Fruit fly (Drosophila melanogaster): ENCODE results near the gene Nufip.
A peak's percentile ranks its signal among the peaks of the same experiment; 100 is the strongest.

Gene Nufip

DNA sequence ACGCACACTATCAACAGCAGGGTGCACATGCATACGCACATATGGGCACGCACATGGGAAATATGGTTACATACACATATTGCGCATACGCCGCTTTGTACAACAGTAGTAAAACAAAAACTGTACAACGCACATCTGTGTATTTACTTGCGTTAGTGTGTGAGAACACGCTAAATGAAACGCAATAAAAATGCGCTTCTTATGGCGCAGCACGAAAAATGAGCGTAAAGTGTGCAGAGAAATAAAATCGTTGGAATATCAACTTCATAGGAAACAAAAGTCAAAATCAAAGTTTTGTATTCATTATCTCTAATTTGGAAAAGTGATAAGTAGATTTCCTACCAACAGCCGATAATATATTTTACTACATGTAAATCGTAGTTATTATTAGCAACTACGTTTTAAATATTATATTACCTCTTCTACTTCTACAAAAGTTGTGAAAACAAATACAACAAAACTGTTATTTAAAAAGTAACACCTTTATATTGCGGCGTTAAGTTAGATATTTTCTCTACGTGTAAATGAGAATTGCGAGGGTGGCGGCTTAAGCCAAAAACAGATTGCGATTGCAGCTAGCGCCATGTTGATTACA is 8.2 kb upstream of the Nufip start (continued):
- TF ChIP-seq toy (GFP tag; IDR thresholded peaks at IDR 0.05) (no peak), nom (GFP tag; optimal IDR thresholded peaks at IDR 0.05) (no peak), Nf-YC (tag; optimal IDR thresholded peaks at IDR 0.05) (peak; percentile 42), danr (GFP tag; IDR thresholded peaks at IDR 0.05) (no peak), CG7271 (tag; optimal IDR thresholded peaks at IDR 0.05) (no peak), Rx (GFP tag; IDR thresholded peaks at IDR 0.05) (no peak), croc (GFP tag; conservative IDR thresholded peaks at IDR 0.05) (no peak), Ravus (GFP tag; IDR thresholded peaks at IDR 0.05) (no peak; the same call in 1 of the 2 replicates), C15 (GFP tag; IDR thresholded peaks at IDR 0.05) (no peak), CG8281 (tag; optimal IDR thresholded peaks at IDR 0.05) (no peak), Awh (GFP tag; IDR thresholded peaks at IDR 0.05) (peak; percentile 55; the same call in 1 of the 2 replicates), inv (GFP tag; IDR thresholded peaks at IDR 0.05; ENCODE audit: partially characterized antibody) (no peak), HLHmδ (GFP tag; optimal IDR thresholded peaks at IDR 0.05) (no peak), Elba2 (GFP tag; optimal IDR thresholded peaks at IDR 0.05) (no peak), Fer3 (tag; optimal IDR thresholded peaks at IDR 0.05) (no peak), jigr1 (GFP tag; IDR thresholded peaks at IDR 0.05) (no peak), CG6272 (GFP tag; IDR thresholded peaks at IDR 0.05) (no peak), CG31365 (tag; optimal IDR thresholded peaks at IDR 0.05) (no peak), CG30020 (tag; optimal IDR thresholded peaks at IDR 0.05) (no peak), CG17912 (GFP tag; optimal IDR thresholded peaks at IDR 0.05) (no peak), CoRest (tag; optimal IDR thresholded peaks at IDR 0.05) (peak; percentile 63), CG12391 (tag; optimal IDR thresholded peaks at IDR 0.05) (peak; percentile 73), Hr51 (GFP tag; optimal IDR thresholded peaks at IDR 0.05) (peak in 1 of 2 experiments; percentile 77), CG17612 (GFP tag; IDR thresholded peaks at IDR 0.05) (no peak), CG10979 (tag; optimal IDR thresholded peaks at IDR 0.05) (peak; percentile 58), CG7556 (GFP tag; optimal IDR thresholded peaks at IDR 0.05) (peak; percentile 46), emc (GFP tag; optimal IDR thresholded peaks at IDR 0.05) (no peak), Poxn (GFP tag; IDR thresholded peaks at IDR 0.05) (no peak), gem (tag; optimal IDR thresholded peaks at IDR 0.05) (peak; percentile 74), gro (GFP tag; optimal IDR thresholded peaks at IDR 0.05) (no peak), sob (GFP tag; IDR thresholded peaks at IDR 0.05) (no peak), PHDP (tag; optimal IDR thresholded peaks at IDR 0.05) (peak; percentile 64), eve (GFP tag; optimal IDR thresholded peaks at IDR 0.05) (peak in 1 of 2 experiments; percentile 57), esg (GFP tag; conservative IDR thresholded peaks at IDR 0.05) (peak; percentile 40; the same call in 1 of the 2 replicates), usp (GFP tag; optimal IDR thresholded peaks at IDR 0.05) (no peak), bigmax (GFP tag; optimal IDR thresholded peaks at IDR 0.05) (no peak), jumu (GFP tag; optimal IDR thresholded peaks at IDR 0.05) (no peak), slbo (GFP tag; IDR thresholded peaks at IDR 0.05) (no peak), dati (GFP tag; IDR thresholded peaks at IDR 0.05) (no peak), org-1 (GFP tag; optimal IDR thresholded peaks at IDR 0.05) (no peak), H2.0 (GFP tag; IDR thresholded peaks at IDR 0.05) (no peak), CG13424 (tag; optimal IDR thresholded peaks at IDR 0.05) (peak; percentile 61), CHES-1-like (GFP tag; optimal IDR thresholded peaks at IDR 0.05) (no peak), ci (GFP tag; IDR thresholded peaks at IDR 0.05) (peak; percentile 66; the same call in 1 of the 3 replicates), CG2889 (GFP tag; IDR thresholded peaks at IDR 0.05) (no peak), CG18619 (GFP tag; optimal IDR thresholded peaks at IDR 0.05) (peak; percentile 7), CG4328 (GFP tag; optimal IDR thresholded peaks at IDR 0.05) (no peak), CG16813 (GFP tag; IDR thresholded peaks at IDR 0.05; ENCODE audit: partially characterized antibody) (no peak), CG18764 (GFP tag; optimal IDR thresholded peaks at IDR 0.05) (no peak), Stat92E (GFP tag; optimal IDR thresholded peaks at IDR 0.05) (no peak)

Data from whole organism, embryonic.